Worm (Caenorhabditis elegans): ENCODE data around the gene lact-1.

ce11 chrX:7291810-7292209, 31.6 kb upstream of the lact-1 start, which contains the start of gene lron-7:
- TF ChIP-seq hmbx-1 (tag; optimal IDR thresholded peaks at IDR 0.05) (no peak), hmg-4 (GFP tag; optimal IDR thresholded peaks at IDR 0.05) (no peak), ama-1 (optimal IDR thresholded peaks at IDR 0.05) (no peak), B0310.2 (tag; optimal IDR thresholded peaks at IDR 0.05) (no peak), tbx-11 (GFP tag; IDR thresholded peaks at IDR 0.05) (no peak), F13C5.2 (tag; optimal IDR thresholded peaks at IDR 0.05) (no peak), pes-1 (GFP tag; IDR thresholded peaks at IDR 0.05) (no peak), ets-7 (tag; optimal IDR thresholded peaks at IDR 0.05) (no peak), tbx-37 (GFP tag; conservative IDR thresholded peaks at IDR 0.05) (no peak), tra-4 (tag; optimal IDR thresholded peaks at IDR 0.05) (no peak), scrt-1 (GFP tag; IDR thresholded peaks at IDR 0.05) (no peak), hnd-1 (tag; optimal IDR thresholded peaks at IDR 0.05) (no peak), sea-1 (GFP tag; conservative IDR thresholded peaks at IDR 0.05) (no peak), flt-1 (GFP tag; IDR thresholded peaks at IDR 0.05) (no peak)

Measured in whole organism, early embryonic.